Worm (Caenorhabditis elegans) whole organism, L4/young adult: ENCODE data around the gene Y32F6A.4.

ENCODE experiments used
- W03F9.2 ChIP-seq: fragments of 150-350 bp; optimal IDR thresholded peaks from 2 replicates; lab custom pipeline; 2014; ENCODE audit warnings: missing biosample characterization, missing genetic modification characterization
- dao-5 ChIP-seq: sonication (generic microtip); optimal IDR thresholded peaks from 2 replicates; lab custom pipeline; 2016; ENCODE audit warnings: missing genotype, missing genetic modification characterization, moderate library complexity, missing compliant biosample characterization
- him-1 ChIP-seq: sonication (generic microtip); optimal IDR thresholded peaks from 2 replicates; lab custom pipeline; 2016; ENCODE audit warnings: missing genotype, missing genetic modification reagents, missing genetic modification characterization, missing compliant biosample characterization

DNA sequence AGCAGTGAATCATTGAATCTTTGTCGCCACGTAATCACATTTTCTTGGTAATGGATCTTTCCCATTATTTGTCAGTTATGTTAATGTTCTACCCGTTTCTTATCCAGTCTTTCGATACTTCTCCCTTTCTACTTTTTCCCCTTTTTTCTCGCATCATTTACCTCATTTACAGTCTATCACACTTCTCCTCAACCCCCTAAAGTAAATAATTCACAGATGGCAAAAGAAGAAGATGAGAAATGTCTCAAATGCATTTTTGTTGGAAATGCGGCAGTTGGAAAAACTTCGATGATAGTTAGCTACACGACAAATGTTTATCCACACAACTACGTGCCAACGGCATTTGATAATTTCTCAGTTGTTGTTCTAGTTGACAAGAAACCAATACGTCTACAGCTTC lies 28.2 kb upstream of the Y32F6A.4 start, which contains the start of gene chw-1:
- TF ChIP-seq him-1 (no peak), W03F9.2 (tag; lab: Kevin White, UChicago) (no peak), dao-5 (tag; lab: Kevin White, UChicago) (no peak)
